Fruit fly (Drosophila melanogaster): ENCODE data around the gene Cpr64Aa.

The Cpr64Aa gene

dm6 chr3L:4157852-4158251 is 51.1 kb downstream of the Cpr64Aa start:
- TF ChIP-seq CG17801 (GFP tag; optimal IDR thresholded peaks at IDR 0.05; ENCODE audit: partially characterized antibody) = no peak
